Fruit fly (Drosophila melanogaster): ENCODE measurements around the gene beta-Man.
A peak's percentile ranks its signal among the peaks of the same experiment; 100 is the strongest.

Gene beta-Man

dm6 chr3R:4220780-4221179, 23.8 kb downstream of the beta-Man start (continued):
- peak; percentile 32 for TF ChIP-seq CG8290 (GFP tag; optimal IDR thresholded peaks at IDR 0.05)
- TF ChIP-seq CG8290 (tag; optimal IDR thresholded peaks at IDR 0.05), result peak in 1 of 2 experiments; percentile 80
- no peak for TF ChIP-seq caup (GFP tag; optimal IDR thresholded peaks at IDR 0.05; ENCODE audit: severe bottlenecking)
- TF ChIP-seq psq (GFP tag; optimal IDR thresholded peaks at IDR 0.05), result no peak
- TF ChIP-seq CG18011 (GFP tag; optimal IDR thresholded peaks at IDR 0.05), result peak; percentile 20
- no peak for TF ChIP-seq dmrt11E (tag; optimal IDR thresholded peaks at IDR 0.05)
- peak; percentile 97 for TF ChIP-seq hb (GFP tag; IDR thresholded peaks at IDR 0.05; ENCODE audit: partially characterized antibody)
- peak; percentile 100 for TF ChIP-seq Bgb (GFP tag; IDR thresholded peaks at IDR 0.05; ENCODE audit: partially characterized antibody)
- TF ChIP-seq Dp (GFP tag; optimal IDR thresholded peaks at IDR 0.05), result peak; percentile 97
- TF ChIP-seq br (optimal IDR thresholded peaks at IDR 0.05), result no peak
- TF ChIP-seq CG16813 (GFP tag; IDR thresholded peaks at IDR 0.05; ENCODE audit: partially characterized antibody), result peak; percentile 98
- no peak for TF ChIP-seq Aef1 (GFP tag; IDR thresholded peaks at IDR 0.05)
- TF ChIP-seq CrebB (tag; optimal IDR thresholded peaks at IDR 0.05), result no peak
- no peak for TF ChIP-seq oc (tag; optimal IDR thresholded peaks at IDR 0.05)
- no peak for TF ChIP-seq fd64A (GFP tag; optimal IDR thresholded peaks at IDR 0.05)
- TF ChIP-seq CG17912 (GFP tag; optimal IDR thresholded peaks at IDR 0.05), result no peak
- peak; percentile 45 for TF ChIP-seq Ptx1 (GFP tag; IDR thresholded peaks at IDR 0.05)
- no peak for TF ChIP-seq CG1529 (GFP tag; optimal IDR thresholded peaks at IDR 0.05)
- peak; percentile 27 for TF ChIP-seq Fer1 (GFP tag; optimal IDR thresholded peaks at IDR 0.05)
- TF ChIP-seq jigr1 (GFP tag; IDR thresholded peaks at IDR 0.05), result no peak
- TF ChIP-seq D (optimal IDR thresholded peaks at IDR 0.05), result peak; percentile 14
- no peak for TF ChIP-seq D (GFP tag; optimal IDR thresholded peaks at IDR 0.05)
- TF ChIP-seq ara (GFP tag; IDR thresholded peaks at IDR 0.05), result no peak
- TF ChIP-seq bigmax (GFP tag; optimal IDR thresholded peaks at IDR 0.05), result no peak
- no peak for TF ChIP-seq ATbp (GFP tag; optimal IDR thresholded peaks at IDR 0.05)
- peak; percentile 46 for TF ChIP-seq Nf-YC (tag; optimal IDR thresholded peaks at IDR 0.05)
- peak; percentile 12 for TF ChIP-seq CG12942 (GFP tag; optimal IDR thresholded peaks at IDR 0.05)
- no peak for TF ChIP-seq CG11696 (GFP tag; IDR thresholded peaks at IDR 0.05)
- no peak for TF ChIP-seq peb (GFP tag; IDR thresholded peaks at IDR 0.05)
- peak; percentile 28 for TF ChIP-seq CG3163 (GFP tag; optimal IDR thresholded peaks at IDR 0.05)
- TF ChIP-seq MESR4 (GFP tag; optimal IDR thresholded peaks at IDR 0.05), result peak; percentile 98
- TF ChIP-seq toy (GFP tag; IDR thresholded peaks at IDR 0.05), result no peak
- no peak for TF ChIP-seq CG31365 (tag; optimal IDR thresholded peaks at IDR 0.05)
- no peak for TF ChIP-seq CG18599 (GFP tag; optimal IDR thresholded peaks at IDR 0.05)
- no peak for TF ChIP-seq CG14965 (GFP tag; optimal IDR thresholded peaks at IDR 0.05; ENCODE audit: borderline replicate concordance)
- TF ChIP-seq pzg (GFP tag; optimal IDR thresholded peaks at IDR 0.05), result peak; percentile 97
- TF ChIP-seq CG17385 (GFP tag; optimal IDR thresholded peaks at IDR 0.05), result no peak
- peak; percentile 73 for TF ChIP-seq Sin3A (optimal IDR thresholded peaks at IDR 0.05)
- TF ChIP-seq zf30C (GFP tag; optimal IDR thresholded peaks at IDR 0.05), result no peak
- TF ChIP-seq CG8765 (GFP tag; IDR thresholded peaks at IDR 0.05), result no peak
- peak; percentile 97 for TF ChIP-seq CG7963 (GFP tag; IDR thresholded peaks at IDR 0.05; ENCODE audit: partially characterized antibody)
- no peak for TF ChIP-seq CG17802 (tag; optimal IDR thresholded peaks at IDR 0.05)
- TF ChIP-seq Tbp (GFP tag; optimal IDR thresholded peaks at IDR 0.05), result no peak
- TF ChIP-seq inv (GFP tag; IDR thresholded peaks at IDR 0.05; ENCODE audit: partially characterized antibody), result peak; percentile 97
- TF ChIP-seq CG32772 (GFP tag; IDR thresholded peaks at IDR 0.05), result no peak
- TF ChIP-seq HLH4C (GFP tag; IDR thresholded peaks at IDR 0.05; ENCODE audit: partially characterized antibody), result peak; percentile 97
- TF ChIP-seq row (GFP tag; IDR thresholded peaks at IDR 0.05), result peak; percentile 73
- TF ChIP-seq CG9932 (GFP tag; IDR thresholded peaks at IDR 0.05), result peak; percentile 78
- TF ChIP-seq CG4282 (GFP tag; optimal IDR thresholded peaks at IDR 0.05), result no peak
- peak; percentile 45 for TF ChIP-seq CG10267 (tag; optimal IDR thresholded peaks at IDR 0.05)
- TF ChIP-seq CG12104 (GFP tag; optimal IDR thresholded peaks at IDR 0.05), result no peak
- TF ChIP-seq run (tag; optimal IDR thresholded peaks at IDR 0.05), result no peak
